Fruit fly (Drosophila melanogaster) whole organism, embryonic: ENCODE results near the gene CG44362.

Source experiments
- ATbp ChIP-seq: fragments of 200-800 bp; sonication (Bioruptor generic); optimal IDR thresholded peaks from 2 replicates; lab custom pipeline; 2017; ENCODE audit warnings: missing biosample characterization, mild to moderate bottlenecking, missing genetic modification characterization, missing genetic modification reagents
- Asciz ChIP-seq: fragments of 200-800 bp; sonication (Bioruptor generic); optimal IDR thresholded peaks from 2 replicates; lab custom pipeline; 2017; ENCODE audit warnings: missing biosample characterization, mild to moderate bottlenecking, missing genetic modification characterization, missing genetic modification reagents
- CG10147 ChIP-seq: fragments of 200-800 bp; sonication (Bioruptor generic); optimal IDR thresholded peaks from 2 replicates; lab custom pipeline; 2019; ENCODE audit warnings: missing biosample characterization, mild to moderate bottlenecking, missing genetic modification characterization, moderate library complexity
- CG10267 ChIP-seq: fragments of 200-800 bp; sonication (Bioruptor generic); optimal IDR thresholded peaks from 2 replicates; lab custom pipeline; 2018; ENCODE audit warnings: missing biosample characterization, mild to moderate bottlenecking, missing genetic modification characterization, moderate library complexity
- CG11695 ChIP-seq: fragments of 200-800 bp; sonication (Bioruptor generic); IDR thresholded peaks from 3 replicates; pipeline ENCODE4 v1.3.6; 2022; ENCODE audit warnings: missing biosample characterization, missing genetic modification characterization
- CG12071 ChIP-seq: fragments of 200-800 bp; sonication (Bioruptor generic); optimal IDR thresholded peaks from 3 replicates; lab custom pipeline; 2018; ENCODE audit warnings: missing biosample characterization, mild to moderate bottlenecking, missing genetic modification characterization
- CG13123 ChIP-seq: fragments of 200-800 bp; sonication (Bioruptor generic); optimal IDR thresholded peaks from 2 replicates; lab custom pipeline; 2016; ENCODE audit warnings: missing biosample characterization, missing genetic modification characterization
- CG14441 ChIP-seq: fragments of 200-800 bp; sonication (Bioruptor generic); IDR thresholded peaks from 2 replicates; pipeline ENCODE4 v1.3.6; 2022; ENCODE audit warnings: missing biosample characterization, missing genetic modification characterization
- CG17359 ChIP-seq: fragments of 200-800 bp; sonication (Bioruptor generic); optimal IDR thresholded peaks from 3 replicates; lab custom pipeline; 2018; ENCODE audit warnings: missing biosample characterization, mild to moderate bottlenecking, missing genetic modification characterization, moderate library complexity
- CG18599 ChIP-seq: fragments of 200-800 bp; sonication (Bioruptor generic); optimal IDR thresholded peaks from 3 replicates; lab custom pipeline; 2017; ENCODE audit warnings: missing biosample characterization, missing genetic modification characterization, mild to moderate bottlenecking, moderate library complexity, missing genetic modification reagents
- CG2712 ChIP-seq: fragments of 200-800 bp; optimal IDR thresholded peaks from 3 replicates; lab custom pipeline; 2019; ENCODE audit warnings: missing biosample characterization, mild to moderate bottlenecking, missing genetic modification characterization, moderate library complexity
- CG31441 ChIP-seq: fragments of 200-800 bp; sonication (Bioruptor generic); IDR thresholded peaks from 2 replicates; pipeline ENCODE4 v1.3.6; 2022; ENCODE audit warnings: missing biosample characterization, missing genetic modification characterization
- CG32532 ChIP-seq: fragments of 200-800 bp; sonication (Bioruptor generic); IDR thresholded peaks from 2 replicates; pipeline ENCODE4 v1.3.6; 2022; ENCODE audit warnings: missing biosample characterization, missing genetic modification characterization
- CG34224 ChIP-seq: fragments of 200-800 bp; sonication (Bioruptor generic); IDR thresholded peaks from 3 replicates; pipeline ENCODE4 v1.3.6; 2022; ENCODE audit warnings: missing biosample characterization, missing genetic modification characterization; ENCODE audit not compliant: partially characterized antibody
- CG3838 ChIP-seq: fragments of 200-800 bp; sonication (Bioruptor generic); optimal IDR thresholded peaks from 3 replicates; lab custom pipeline; 2016; ENCODE audit warnings: missing biosample characterization, missing genetic modification characterization
- CG4282 ChIP-seq: fragments of 200-800 bp; sonication (Bioruptor generic); optimal IDR thresholded peaks from 2 replicates; lab custom pipeline; 2016; ENCODE audit warnings: missing biosample characterization, missing genetic modification characterization
- CG6175 ChIP-seq: fragments of 200-800 bp; sonication (Bioruptor generic); IDR thresholded peaks from 3 replicates; pipeline ENCODE4 v1.3.6; 2022; ENCODE audit warnings: missing biosample characterization, missing genetic modification characterization
- CG6683 ChIP-seq: fragments of 200-800 bp; sonication (Bioruptor generic); optimal IDR thresholded peaks from 2 replicates; lab custom pipeline; 2017; ENCODE audit warnings: missing biosample characterization, mild to moderate bottlenecking, missing genetic modification characterization, missing genetic modification reagents
- CG6689 ChIP-seq: fragments of 200-800 bp; sonication (Bioruptor generic); IDR thresholded peaks from 2 replicates; pipeline ENCODE4 v1.3.6; 2022; ENCODE audit warnings: missing biosample characterization, missing genetic modification characterization
- CG7839 ChIP-seq: fragments of 200-800 bp; sonication (Bioruptor generic); optimal IDR thresholded peaks from 3 replicates; lab custom pipeline; 2018; ENCODE audit warnings: missing biosample characterization, mild to moderate bottlenecking, missing genetic modification characterization, moderate library complexity
- CG7963 ChIP-seq: fragments of 200-800 bp; sonication (Bioruptor generic); IDR thresholded peaks from 3 replicates; pipeline ENCODE4 v1.3.6; 2022; ENCODE audit warnings: missing biosample characterization, missing genetic modification characterization; ENCODE audit not compliant: partially characterized antibody
- CG8924 ChIP-seq: fragments of 200-800 bp; optimal IDR thresholded peaks from 3 replicates; lab custom pipeline; 2019; ENCODE audit warnings: missing biosample characterization, mild to moderate bottlenecking, missing genetic modification characterization, moderate library complexity
- CG9876 ChIP-seq: fragments of 200-800 bp; sonication (Bioruptor generic); optimal IDR thresholded peaks from 2 replicates; lab custom pipeline; 2016; ENCODE audit warnings: missing biosample characterization, missing genetic modification characterization
- Chrac-16 ChIP-seq: fragments of 200-800 bp; sonication (Bioruptor generic); optimal IDR thresholded peaks from 3 replicates; lab custom pipeline; 2016; ENCODE audit warnings: missing biosample characterization, missing genetic modification characterization
- D19A ChIP-seq: fragments of 200-800 bp; optimal IDR thresholded peaks from 3 replicates; lab custom pipeline; 2019; ENCODE audit warnings: missing biosample characterization, mild to moderate bottlenecking, missing genetic modification characterization, moderate library complexity
- Deaf1 ChIP-seq: fragments of 200-800 bp; optimal IDR thresholded peaks from 3 replicates; lab custom pipeline; 2019; ENCODE audit warnings: missing biosample characterization, mild to moderate bottlenecking, missing genetic modification characterization, moderate library complexity
- ERR ChIP-seq: fragments of 200-800 bp; sonication (Bioruptor generic); optimal IDR thresholded peaks from 2 replicates; lab custom pipeline; 2016; ENCODE audit warnings: missing biosample characterization, missing genetic modification characterization
- Gsc ChIP-seq: fragments of 200-800 bp; sonication (Bioruptor generic); IDR thresholded peaks from 2 replicates; pipeline ENCODE4 v1.3.6; 2022; ENCODE audit warnings: missing biosample characterization, missing genetic modification characterization
- H2.0 ChIP-seq: fragments of 200-800 bp; sonication (Bioruptor generic); IDR thresholded peaks from 2 replicates; pipeline ENCODE4 v1.3.6; 2022; ENCODE audit warnings: missing biosample characterization, missing genetic modification characterization
- Neu2 ChIP-seq: fragments of 200-800 bp; sonication (Bioruptor generic); optimal IDR thresholded peaks from 3 replicates; lab custom pipeline; 2016; ENCODE audit warnings: missing biosample characterization, missing genetic modification characterization, borderline replicate concordance
- Scr ChIP-seq: fragments of 200-800 bp; sonication (Bioruptor generic); IDR thresholded peaks from 2 replicates; pipeline ENCODE4 v1.3.6; 2022; ENCODE audit warnings: missing biosample characterization, missing genetic modification characterization; ENCODE audit not compliant: partially characterized antibody
- Sin3A ChIP-seq: fragments of >200 bp; optimal IDR thresholded peaks from 2 replicates; lab custom pipeline; 2018
- ap ChIP-seq: fragments of 200-800 bp; sonication (Bioruptor generic); IDR thresholded peaks from 2 replicates; pipeline ENCODE4 v1.3.6; 2022; ENCODE audit warnings: missing biosample characterization, missing genetic modification characterization
- ash1 ChIP-seq: fragments of 200-800 bp; sonication (Bioruptor generic); optimal IDR thresholded peaks from 2 replicates; lab custom pipeline; 2018; ENCODE audit warnings: missing biosample characterization, mild to moderate bottlenecking, missing genetic modification characterization
- az2 ChIP-seq: fragments of 200-800 bp; sonication (Bioruptor generic); optimal IDR thresholded peaks from 3 replicates; lab custom pipeline; 2016; ENCODE audit warnings: missing biosample characterization, missing genetic modification characterization
- btn ChIP-seq: fragments of 200-800 bp; sonication (Bioruptor generic); optimal IDR thresholded peaks from 2 replicates; lab custom pipeline; 2016; ENCODE audit warnings: missing biosample characterization, missing genetic modification characterization
- da ChIP-seq: fragments of 200-800 bp; sonication (Bioruptor generic); optimal IDR thresholded peaks from 2 replicates; lab custom pipeline; 2016; ENCODE audit warnings: missing biosample characterization, missing genetic modification characterization
- dmrt99B ChIP-seq: fragments of 200-800 bp; sonication (Bioruptor generic); optimal IDR thresholded peaks from 2 replicates; lab custom pipeline; 2018; ENCODE audit warnings: missing biosample characterization, mild to moderate bottlenecking, missing genetic modification characterization, moderate library complexity
- ems ChIP-seq: fragments of 200-800 bp; sonication (Bioruptor generic); optimal IDR thresholded peaks from 3 replicates; lab custom pipeline; 2016; ENCODE audit warnings: missing biosample characterization, missing genetic modification characterization
- fd96Cb ChIP-seq: fragments of 200-800 bp; sonication (Bioruptor generic); optimal IDR thresholded peaks from 2 replicates; lab custom pipeline; 2018; ENCODE audit warnings: missing biosample characterization, mild to moderate bottlenecking, missing genetic modification characterization, moderate library complexity
- nau ChIP-seq: fragments of 200-800 bp; sonication (Bioruptor generic); optimal IDR thresholded peaks from 3 replicates; lab custom pipeline; 2017; ENCODE audit warnings: missing biosample characterization, mild to moderate bottlenecking, missing genetic modification characterization, missing genetic modification reagents
- nom ChIP-seq: fragments of 200-800 bp; sonication (Bioruptor generic); optimal IDR thresholded peaks from 2 replicates; lab custom pipeline; 2017; ENCODE audit warnings: missing biosample characterization, missing genetic modification characterization, mild to moderate bottlenecking, moderate library complexity, missing genetic modification reagents
- org-1 ChIP-seq: fragments of 200-800 bp; sonication (Bioruptor generic); optimal IDR thresholded peaks from 2 replicates; lab custom pipeline; 2017; ENCODE audit warnings: missing biosample characterization, missing genetic modification characterization
- peb ChIP-seq: fragments of 200-800 bp; sonication (Bioruptor generic); IDR thresholded peaks from 2 replicates; pipeline ENCODE4 v1.3.6; 2022; ENCODE audit warnings: missing biosample characterization, missing genetic modification characterization
- prd ChIP-seq, 3 experiments: fragments of >200 bp in 2 of 3; fragments of 200-800 bp in 1 of 3; sonication (Bioruptor generic) in 1 of 3; optimal IDR thresholded peaks in 2 of 3; IDR thresholded peaks in 1 of 3; 2 replicates in 2 of 3; 3 replicates in 1 of 3; pipeline versions ENCODE4 v1.3.6 to Lab custom; 2017 to 2022; ENCODE audit warnings: missing biosample characterization in 1 of 3, missing genetic modification characterization in 1 of 3
- salm ChIP-seq: fragments of 200-800 bp; sonication (Bioruptor generic); optimal IDR thresholded peaks from 2 replicates; lab custom pipeline; 2018; ENCODE audit warnings: missing biosample characterization, mild to moderate bottlenecking, missing genetic modification characterization
- stwl ChIP-seq: fragments of 200-800 bp; sonication (Bioruptor generic); optimal IDR thresholded peaks from 3 replicates; lab custom pipeline; 2018; ENCODE audit warnings: missing biosample characterization, mild to moderate bottlenecking, missing genetic modification characterization, moderate library complexity
- sug ChIP-seq: fragments of 200-800 bp; optimal IDR thresholded peaks from 2 replicates; lab custom pipeline; 2019; ENCODE audit warnings: missing biosample characterization, mild to moderate bottlenecking, missing genetic modification characterization, moderate library complexity
- trem ChIP-seq: fragments of 200-800 bp; optimal IDR thresholded peaks from 3 replicates; lab custom pipeline; 2019; ENCODE audit warnings: missing biosample characterization, mild to moderate bottlenecking, missing genetic modification characterization, moderate library complexity

The CG44362 gene

dm6 chr3L:11408282-11409047 lies 11.1 kb downstream of the CG44362 start (continued):
- TF ChIP-seq Asciz (peak; percentile 41), fd96Cb (tag; lab: Kevin White, UChicago) (peak; percentile 49), CG31441 (GFP tag; lab: Robert Waterston, UW) (peak; percentile 49), peb (GFP tag; lab: Robert Waterston, UW) (peak; percentile 11; the same call in 1 of the 2 replicates), CG3838 (GFP tag; lab: Kevin White, UChicago) (no peak), CG17359 (tag; lab: Kevin White, UChicago) (peak; percentile 50), trem (tag; lab: Kevin White, UChicago) (peak; percentile 23), CG12071 (GFP tag; lab: Kevin White, UChicago) (no peak), CG14441 (no peak), dmrt99B (peak; percentile 64), ATbp (peak; percentile 35), ash1 (GFP tag; lab: Kevin White, UChicago) (no peak), CG6683 (GFP tag; lab: Kevin White, UChicago) (no peak), CG34224 (no peak), CG7839 (tag; lab: Kevin White, UChicago) (peak; percentile 62), CG10267 (tag; lab: Kevin White, UChicago) (peak; percentile 29), ERR (GFP tag; lab: Kevin White, UChicago) (no peak), Gsc (GFP tag; lab: Robert Waterston, UW) (no peak), sug (tag; lab: Kevin White, UChicago) (no peak), CG6175 (GFP tag; lab: Robert Waterston, UW) (no peak), prd (optimal IDR thresholded peaks at IDR 0.05; lab: Kevin White, UChicago) (no peak), prd (GFP tag; IDR thresholded peaks at IDR 0.05; lab: Robert Waterston, UW) (peak; percentile 38; the same call in 1 of the 3 replicates), CG9876 (no peak), CG13123 (no peak), Neu2 (GFP tag; lab: Kevin White, UChicago) (no peak), da (GFP tag; lab: Kevin White, UChicago) (no peak), Deaf1 (tag; lab: Kevin White, UChicago) (no peak), nom (GFP tag; lab: Kevin White, UChicago) (no peak), CG8924 (peak; percentile 27), CG7963 (GFP tag; lab: Robert Waterston, UW) (no peak), Sin3A (lab: Kevin White, UChicago) (no peak), CG32532 (GFP tag; lab: Robert Waterston, UW) (no peak), salm (tag; lab: Kevin White, UChicago) (no peak), D19A (tag; lab: Kevin White, UChicago) (peak; percentile 23), CG4282 (no peak), stwl (tag; lab: Kevin White, UChicago) (no peak), nau (GFP tag; lab: Kevin White, UChicago) (peak; percentile 31), CG10147 (no peak), az2 (no peak), Chrac-16 (GFP tag; lab: Kevin White, UChicago) (peak; percentile 8), CG6689 (peak; percentile 43; the same call in 1 of the 2 replicates), Scr (GFP tag; lab: Robert Waterston, UW) (no peak), CG18599 (GFP tag; lab: Kevin White, UChicago) (peak; percentile 13), CG11695 (GFP tag; lab: Robert Waterston, UW) (peak; percentile 13; the same call in 1 of the 3 replicates), org-1 (GFP tag; lab: Kevin White, UChicago) (peak; percentile 29), CG2712 (tag; lab: Kevin White, UChicago) (peak; percentile 56), btn (GFP tag; lab: Kevin White, UChicago) (peak; percentile 10), H2.0 (GFP tag; lab: Robert Waterston, UW) (no peak), ems (no peak), ap (GFP tag; lab: Robert Waterston, UW) (no peak)
